Worm (Caenorhabditis elegans) whole organism, late embryonic: Measurements from ENCODE around the gene Y75B8A.10.
"Not testable (repeated sequence)": the region's sequence is repeated elsewhere in the genome, so short reads cannot be mapped to it uniquely, and the experiment has no call there.

Source experiments
- C08G9.2 ChIP-seq: sonication (generic microtip); optimal IDR thresholded peaks from 2 replicates; lab custom pipeline; 2016; ENCODE audit warnings: mild to moderate bottlenecking, missing genetic modification characterization, moderate library complexity, missing compliant biosample characterization
- C38D4.7 ChIP-seq: fragments of 200-800 bp; sonication (Bioruptor generic); optimal IDR thresholded peaks from 2 replicates; lab custom pipeline; 2018; ENCODE audit warnings: mild to moderate bottlenecking, missing genetic modification characterization, moderate library complexity, missing compliant biosample characterization
- K09A11.1 ChIP-seq: sonication (generic microtip); optimal IDR thresholded peaks from 2 replicates; lab custom pipeline; 2017; ENCODE audit warnings: antibody characterized with exemption, mild to moderate bottlenecking, missing genetic modification characterization, missing compliant biosample characterization; ENCODE audit not compliant: insufficient read depth
- T23F11.4 ChIP-seq: fragments of 200-800 bp; sonication (Bioruptor generic); optimal IDR thresholded peaks from 2 replicates; lab custom pipeline; 2018; ENCODE audit warnings: mild to moderate bottlenecking, missing genetic modification characterization, missing compliant biosample characterization
- ama-1 ChIP-seq: fragments of 150-350 bp; optimal IDR thresholded peaks from 2 replicates; lab custom pipeline; 2014
- ceh-14 ChIP-seq: sonication (generic microtip); optimal IDR thresholded peaks from 2 replicates; lab custom pipeline; 2016; ENCODE audit warnings: missing genotype, missing genetic modification characterization, missing compliant biosample characterization
- ceh-18 ChIP-seq: sonication (generic microtip); optimal IDR thresholded peaks from 2 replicates; lab custom pipeline; 2016; ENCODE audit warnings: missing genetic modification characterization, missing compliant biosample characterization
- ceh-19 ChIP-seq: fragments of 200-800 bp; sonication (Bioruptor generic); optimal IDR thresholded peaks from 2 replicates; lab custom pipeline; 2018; ENCODE audit warnings: mild to moderate bottlenecking, missing genetic modification characterization, missing compliant biosample characterization
- ceh-2 ChIP-seq: sonication (generic microtip); optimal IDR thresholded peaks from 2 replicates; lab custom pipeline; 2016; ENCODE audit warnings: missing genotype, missing genetic modification characterization, missing compliant biosample characterization
- ceh-30 ChIP-seq: fragments of 150-350 bp; optimal IDR thresholded peaks from 2 replicates; lab custom pipeline; 2014; ENCODE audit warnings: missing biosample characterization, missing genetic modification characterization
- ceh-48 ChIP-seq: sonication (generic microtip); optimal IDR thresholded peaks from 2 replicates; lab custom pipeline; 2016; ENCODE audit warnings: missing genetic modification characterization, inconsistent platforms, missing compliant biosample characterization
- ceh-6 ChIP-seq: fragments of 200-800 bp; sonication (Bioruptor generic); optimal IDR thresholded peaks from 2 replicates; lab custom pipeline; 2018; ENCODE audit warnings: mild to moderate bottlenecking, missing genetic modification characterization, missing compliant biosample characterization
- ceh-9 ChIP-seq: sonication (generic microtip); optimal IDR thresholded peaks from 2 replicates; lab custom pipeline; 2016; ENCODE audit warnings: mild to moderate bottlenecking, missing genetic modification characterization, inconsistent platforms, missing compliant biosample characterization
- che-1 ChIP-seq: sonication (generic microtip); optimal IDR thresholded peaks from 2 replicates; lab custom pipeline; 2016; ENCODE audit warnings: mild to moderate bottlenecking, missing genetic modification characterization, missing compliant biosample characterization
- dve-1 ChIP-seq: sonication (generic microtip); optimal IDR thresholded peaks from 2 replicates; lab custom pipeline; 2017; ENCODE audit warnings: antibody characterized with exemption, mild to moderate bottlenecking, missing genetic modification characterization, missing compliant biosample characterization
- elt-2 ChIP-seq: sonication (generic microtip); optimal IDR thresholded peaks from 2 replicates; lab custom pipeline; 2016; ENCODE audit warnings: missing genetic modification reagents, missing genetic modification characterization, missing compliant biosample characterization
- fax-1 ChIP-seq: sonication (generic microtip); optimal IDR thresholded peaks from 2 replicates; lab custom pipeline; 2016; ENCODE audit warnings: missing genotype, missing genetic modification characterization, missing compliant biosample characterization
- fkh-10 ChIP-seq: fragments of 150-350 bp; optimal IDR thresholded peaks from 2 replicates; lab custom pipeline; 2014; ENCODE audit warnings: missing biosample characterization, missing genetic modification reagents, missing genetic modification characterization
- fkh-6 ChIP-seq: sonication (generic microtip); optimal IDR thresholded peaks from 2 replicates; lab custom pipeline; 2016; ENCODE audit warnings: missing genetic modification characterization, missing compliant biosample characterization
- gmeb-2 ChIP-seq: sonication (generic microtip); optimal IDR thresholded peaks from 2 replicates; lab custom pipeline; 2016; ENCODE audit warnings: missing genetic modification characterization, inconsistent platforms, missing compliant biosample characterization
- hlh-13 ChIP-seq: fragments of 200-800 bp; sonication (Bioruptor generic); optimal IDR thresholded peaks from 2 replicates; lab custom pipeline; 2018; ENCODE audit warnings: mild to moderate bottlenecking, missing genetic modification characterization, missing compliant biosample characterization
- hlh-15 ChIP-seq: sonication (generic microtip); optimal IDR thresholded peaks from 2 replicates; lab custom pipeline; 2016; ENCODE audit warnings: missing genetic modification characterization, missing compliant biosample characterization
- hlh-6 ChIP-seq: sonication (generic microtip); optimal IDR thresholded peaks from 2 replicates; lab custom pipeline; 2016; ENCODE audit warnings: missing genotype, missing genetic modification characterization, missing compliant biosample characterization
- lin-11 ChIP-seq: fragments of 200-800 bp; sonication (Bioruptor generic); optimal IDR thresholded peaks from 2 replicates; lab custom pipeline; 2018; ENCODE audit warnings: mild to moderate bottlenecking, missing genetic modification characterization, missing compliant biosample characterization
- mec-3 ChIP-seq: sonication (generic microtip); optimal IDR thresholded peaks from 2 replicates; lab custom pipeline; 2016; ENCODE audit warnings: borderline replicate concordance, missing genetic modification characterization, missing compliant biosample characterization
- nhr-11 ChIP-seq: fragments of 150-350 bp; optimal IDR thresholded peaks from 2 replicates; lab custom pipeline; 2014; ENCODE audit warnings: missing biosample characterization, missing genetic modification characterization
- npax-4 ChIP-seq: sonication (generic microtip); optimal IDR thresholded peaks from 2 replicates; lab custom pipeline; 2016; ENCODE audit warnings: missing genetic modification characterization, missing compliant biosample characterization
- pag-3 ChIP-seq: sonication (generic microtip); optimal IDR thresholded peaks from 2 replicates; lab custom pipeline; 2016; ENCODE audit warnings: missing compliant biosample characterization, missing genetic modification characterization, borderline replicate concordance
- pax-1 ChIP-seq: fragments of 150-350 bp; optimal IDR thresholded peaks from 2 replicates; lab custom pipeline; 2014; ENCODE audit warnings: missing biosample characterization, missing genetic modification characterization
- pha-2 ChIP-seq: sonication (generic microtip); optimal IDR thresholded peaks from 2 replicates; lab custom pipeline; 2017; ENCODE audit warnings: mild to moderate bottlenecking, missing genetic modification characterization, missing compliant biosample characterization
- pros-1 ChIP-seq: fragments of 150-350 bp; optimal IDR thresholded peaks from 2 replicates; lab custom pipeline; 2014; ENCODE audit warnings: missing biosample characterization, missing genetic modification reagents, missing genetic modification characterization
- ref-2 ChIP-seq: sonication (generic microtip); optimal IDR thresholded peaks from 2 replicates; lab custom pipeline; 2016; ENCODE audit warnings: missing genetic modification characterization, missing compliant biosample characterization
- rnt-1 ChIP-seq: sonication (generic microtip); optimal IDR thresholded peaks from 2 replicates; lab custom pipeline; 2016; ENCODE audit warnings: missing genetic modification characterization, missing compliant biosample characterization
- sdc-2 ChIP-seq: sonication (generic microtip); optimal IDR thresholded peaks from 2 replicates; lab custom pipeline; 2016; ENCODE audit warnings: missing genotype, missing genetic modification characterization, missing compliant biosample characterization
- sox-2 ChIP-seq: fragments of 200-800 bp; sonication (Bioruptor generic); IDR thresholded peaks from 2 replicates; pipeline ENCODE4 v1.3.6; 2022; ENCODE audit warnings: missing genetic modification reagents, missing genetic modification characterization, missing compliant biosample characterization
- sox-4 ChIP-seq: sonication (generic microtip); optimal IDR thresholded peaks from 2 replicates; lab custom pipeline; 2017; ENCODE audit warnings: mild to moderate bottlenecking, missing genetic modification characterization, inconsistent platforms, missing compliant biosample characterization
- tbx-2 ChIP-seq: sonication (generic microtip); optimal IDR thresholded peaks from 2 replicates; lab custom pipeline; 2016; ENCODE audit warnings: missing genetic modification characterization, missing compliant biosample characterization
- unc-3 ChIP-seq, 2 experiments: fragments of 200-800 bp in 1 of 2; sonication (Bioruptor generic) in 1 of 2; sonication (generic microtip) in 1 of 2; conservative IDR thresholded peaks in 1 of 2; optimal IDR thresholded peaks in 1 of 2; 2 replicates each; pipeline versions ENCODE4 v1.3.6 to Lab custom; 2016 to 2022; ENCODE audit warnings: missing compliant biosample characterization in 2 of 2, missing genetic modification characterization in 2 of 2, missing genetic modification reagents in 1 of 2
- unc-86 ChIP-seq: sonication (generic microtip); optimal IDR thresholded peaks from 2 replicates; lab custom pipeline; 2016; ENCODE audit warnings: missing genetic modification characterization, missing compliant biosample characterization
- zip-5 ChIP-seq: sonication (generic microtip); optimal IDR thresholded peaks from 2 replicates; lab custom pipeline; 2016; ENCODE audit warnings: missing genetic modification characterization, missing compliant biosample characterization

The Y75B8A.10 gene

ce11 chrIII:12178121-12178520, 4.7 kb downstream of the Y75B8A.10 start (continued):
- TF ChIP-seq che-1 (tag; lab: Kevin White, UChicago) (no peak), sox-4 (tag; lab: Kevin White, UChicago) (no peak), zip-5 (tag; lab: Kevin White, UChicago) (no peak), ceh-48 (tag; lab: Kevin White, UChicago) (no peak), ceh-30 (tag; lab: Kevin White, UChicago) (no peak), K09A11.1 (tag; lab: Kevin White, UChicago) (no peak), hlh-6 (tag; lab: Kevin White, UChicago) (no peak), unc-3 (GFP tag; conservative IDR thresholded peaks at IDR 0.05; lab: Robert Waterston, UW) (no peak), unc-3 (tag; optimal IDR thresholded peaks at IDR 0.05; lab: Kevin White, UChicago) (no peak), C38D4.7 (GFP tag; lab: Kevin White, UChicago) (no peak), ceh-19 (GFP tag; lab: Kevin White, UChicago) (no peak), fax-1 (tag; lab: Kevin White, UChicago) (no peak), ceh-6 (GFP tag; lab: Kevin White, UChicago) (no peak), sox-2 (no peak), pha-2 (tag; lab: Kevin White, UChicago) (no peak), lin-11 (tag; lab: Kevin White, UChicago) (no peak), rnt-1 (tag; lab: Kevin White, UChicago) (no peak), ceh-2 (peak; percentile 53), hlh-13 (GFP tag; lab: Kevin White, UChicago) (no peak), fkh-6 (tag; lab: Kevin White, UChicago) (no peak), ceh-9 (tag; lab: Kevin White, UChicago) (no peak), ref-2 (tag; lab: Kevin White, UChicago) (peak; percentile 41), nhr-11 (tag; lab: Kevin White, UChicago) (no peak), gmeb-2 (no peak), fkh-10 (GFP tag; lab: Kevin White, UChicago) (no peak), pros-1 (tag; lab: Kevin White, UChicago) (no peak), T23F11.4 (GFP tag; lab: Kevin White, UChicago) (no peak)

DNA sequence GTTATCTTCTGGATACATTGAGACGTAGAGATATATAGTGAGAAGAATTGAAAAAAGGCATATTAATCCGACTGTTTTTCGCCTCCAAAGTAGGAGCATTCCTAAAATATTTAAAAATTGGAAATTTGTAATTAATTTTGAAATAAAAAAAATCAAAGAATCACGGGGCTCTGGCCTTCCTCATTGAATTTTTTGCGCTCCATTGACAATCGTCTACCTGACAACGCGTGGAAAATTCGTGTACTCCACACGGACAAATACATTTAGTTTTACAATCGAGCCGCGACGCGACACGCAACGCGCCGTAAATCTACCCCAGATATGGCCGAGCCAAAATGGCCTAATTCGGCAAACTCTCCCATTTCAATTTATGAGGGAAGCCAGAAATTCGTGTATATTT, 5.7 kb downstream of the Y75B8A.10 start, which contains the start of gene gly-11:
gly-11 (minus strand) TSS at position 101 of the 400 bp plus-strand sequence.
- not testable (repeated sequence) for TF ChIP-seq pax-1 (tag; lab: Kevin White, UChicago); ama-1 (lab: Kevin White, UChicago); ceh-18 (tag; lab: Kevin White, UChicago)

DNA sequence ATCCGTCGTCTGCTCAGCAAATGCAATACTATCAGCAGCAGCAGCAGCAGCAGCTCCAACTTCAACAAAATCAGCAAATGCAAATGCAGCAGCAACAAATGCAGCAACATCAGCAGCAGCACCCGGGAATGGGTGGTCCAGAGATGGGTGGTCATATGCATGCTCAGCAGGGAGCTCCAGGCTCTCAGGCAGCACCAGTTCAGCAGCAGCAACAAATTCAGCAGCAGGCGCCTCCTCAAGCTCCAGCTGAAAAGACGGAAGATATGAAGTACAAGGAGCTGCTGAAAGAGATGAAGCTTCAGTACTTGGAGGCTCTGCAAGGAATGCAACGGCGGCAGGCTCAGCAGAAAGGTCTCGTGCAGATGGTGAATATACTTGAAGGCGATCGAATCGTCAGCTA, 15.8 kb downstream of the Y75B8A.10 start:
- TF ChIP-seq ceh-30 (tag; lab: Kevin White, UChicago), result no peak
- no peak for TF ChIP-seq pag-3
- no peak for TF ChIP-seq hlh-15 (tag; lab: Kevin White, UChicago)
- TF ChIP-seq dve-1 (tag; lab: Kevin White, UChicago), result no peak
- no peak for TF ChIP-seq zip-5 (tag; lab: Kevin White, UChicago)
- TF ChIP-seq elt-2 (tag; lab: Kevin White, UChicago), result no peak
- no peak for TF ChIP-seq ceh-9 (tag; lab: Kevin White, UChicago)
- no peak for TF ChIP-seq ceh-19 (GFP tag; lab: Kevin White, UChicago)
- no peak for TF ChIP-seq npax-4
- TF ChIP-seq unc-86 (tag; lab: Kevin White, UChicago), result no peak
- no peak for TF ChIP-seq sdc-2 (tag; lab: Kevin White, UChicago)
- TF ChIP-seq tbx-2, result no peak

DNA sequence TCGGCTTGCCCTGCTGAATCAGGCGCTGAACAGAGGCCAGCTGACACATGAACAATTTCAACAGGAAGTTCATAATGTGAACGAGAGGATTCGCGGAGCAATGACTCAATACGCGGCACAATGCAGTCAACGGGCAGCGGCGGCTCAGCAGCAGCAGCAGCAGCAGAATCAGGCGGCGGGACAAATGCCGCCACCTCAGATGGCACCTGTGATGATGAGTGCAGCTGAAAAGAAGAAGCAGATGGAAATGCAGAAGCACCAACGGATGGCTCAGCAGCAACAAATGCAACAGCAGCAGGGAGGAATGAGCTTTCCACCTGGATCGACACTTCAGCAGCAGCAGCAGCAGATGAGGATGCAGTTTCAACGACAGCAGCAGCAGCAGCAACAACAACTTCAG, 17.5 kb downstream of the Y75B8A.10 start:
- TF ChIP-seq hlh-6 (tag; lab: Kevin White, UChicago), result peak; percentile 30
- no peak for TF ChIP-seq mec-3 (tag; lab: Kevin White, UChicago)
- TF ChIP-seq C08G9.2, result no peak
- no peak for TF ChIP-seq fax-1 (tag; lab: Kevin White, UChicago)
- TF ChIP-seq T23F11.4 (GFP tag; lab: Kevin White, UChicago), result no peak
- TF ChIP-seq ceh-48 (tag; lab: Kevin White, UChicago), result no peak
- no peak for TF ChIP-seq ceh-14 (tag; lab: Kevin White, UChicago)
